Fruit fly (Drosophila melanogaster): ENCODE measurements around the gene CG8833.
A peak's percentile ranks its signal among the peaks of the same experiment; 100 is the strongest.

Gene CG8833

DNA sequence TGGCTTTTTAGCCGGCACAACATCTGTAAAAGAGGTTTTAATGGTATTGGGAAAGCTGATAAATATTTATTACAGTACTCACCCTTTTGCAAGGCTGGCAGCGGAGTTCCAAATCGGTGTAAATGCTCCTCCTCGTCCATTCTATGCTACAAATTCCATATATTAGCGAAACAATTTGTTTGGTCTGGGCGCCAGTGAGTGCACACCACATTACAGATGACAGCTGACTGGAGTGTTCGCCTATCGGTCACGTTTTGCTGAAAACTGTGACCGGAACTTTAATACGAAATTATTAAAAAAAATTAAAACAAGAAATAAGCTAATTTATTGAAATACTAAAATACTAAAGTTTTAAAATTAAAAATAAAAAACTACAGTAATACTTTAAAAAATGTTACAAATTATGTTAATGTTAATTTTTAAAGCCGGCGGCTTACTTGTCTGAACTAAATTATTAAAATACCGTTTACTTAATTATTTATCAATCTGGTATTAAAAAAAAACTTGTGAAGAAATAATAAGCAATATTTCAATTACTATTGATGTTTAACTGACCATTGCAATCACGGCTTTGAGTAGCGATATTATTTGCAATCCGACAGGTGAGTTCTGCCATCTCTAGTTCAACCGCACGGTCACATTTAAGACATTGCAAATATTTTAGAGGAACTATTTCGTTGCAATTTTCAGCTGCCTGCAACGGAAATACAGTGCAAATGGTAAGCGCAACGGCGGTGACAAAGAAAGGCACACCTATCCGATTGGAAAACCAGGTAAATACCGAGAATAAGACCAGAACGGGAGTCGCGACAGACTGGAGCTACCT is at the start of gene CG8833, which contains the start of gene DCTN1-p150 (continued):
- peak; percentile 57 for TF ChIP-seq CG13287 (GFP tag; IDR thresholded peaks at IDR 0.05; ENCODE audit: partially characterized antibody)
- no peak for TF ChIP-seq CG30431 (GFP tag; optimal IDR thresholded peaks at IDR 0.05)
- peak; percentile 25 for TF ChIP-seq kay (GFP tag; optimal IDR thresholded peaks at IDR 0.05)
- TF ChIP-seq crol (GFP tag; IDR thresholded peaks at IDR 0.05) = no peak
- no peak for TF ChIP-seq dan (GFP tag; IDR thresholded peaks at IDR 0.05)
- TF ChIP-seq maf-S (GFP tag; optimal IDR thresholded peaks at IDR 0.05) = no peak
- TF ChIP-seq br (optimal IDR thresholded peaks at IDR 0.05) = no peak
- TF ChIP-seq Neu2 (GFP tag; optimal IDR thresholded peaks at IDR 0.05; ENCODE audit: borderline replicate concordance) = no peak
- TF ChIP-seq bab2 (GFP tag; optimal IDR thresholded peaks at IDR 0.05) = peak; percentile 33
- no peak for TF ChIP-seq ATbp (GFP tag; optimal IDR thresholded peaks at IDR 0.05)
- TF ChIP-seq Oli (tag; optimal IDR thresholded peaks at IDR 0.05) = no peak
- TF ChIP-seq CG32772 (GFP tag; IDR thresholded peaks at IDR 0.05) = no peak
- TF ChIP-seq fd64A (GFP tag; optimal IDR thresholded peaks at IDR 0.05) = no peak
- TF ChIP-seq corto (GFP tag; optimal IDR thresholded peaks at IDR 0.05) = no peak
- TF ChIP-seq Lhr (GFP tag; optimal IDR thresholded peaks at IDR 0.05) = no peak
- TF ChIP-seq CG2678 (tag; optimal IDR thresholded peaks at IDR 0.05) = no peak
- TF ChIP-seq pfk (GFP tag; optimal IDR thresholded peaks at IDR 0.05) = no peak
- TF ChIP-seq Atf3 (GFP tag; optimal IDR thresholded peaks at IDR 0.05) = no peak
- TF ChIP-seq CG18476 (GFP tag; optimal IDR thresholded peaks at IDR 0.05) = no peak
- TF ChIP-seq CG9727 (GFP tag; optimal IDR thresholded peaks at IDR 0.05) = peak; percentile 47
- TF ChIP-seq CG8290 (GFP tag; optimal IDR thresholded peaks at IDR 0.05) = peak; percentile 33
- no peak for TF ChIP-seq CG8290 (tag; optimal IDR thresholded peaks at IDR 0.05)
- peak; percentile 23 for TF ChIP-seq Dek (tag; optimal IDR thresholded peaks at IDR 0.05)
- TF ChIP-seq pb (GFP tag; optimal IDR thresholded peaks at IDR 0.05) = no peak
- no peak for TF ChIP-seq Drgx (GFP tag; IDR thresholded peaks at IDR 0.05)
- TF ChIP-seq Lim3 (GFP tag; IDR thresholded peaks at IDR 0.05) = no peak
- no peak for TF ChIP-seq CG13894 (tag; optimal IDR thresholded peaks at IDR 0.05)
- no peak for TF ChIP-seq bowl (GFP tag; IDR thresholded peaks at IDR 0.05)
- no peak for TF ChIP-seq chm (GFP tag; IDR thresholded peaks at IDR 0.05)
- no peak for TF ChIP-seq BtbVII (GFP tag; optimal IDR thresholded peaks at IDR 0.05)
- peak in 1 of 2 experiments; percentile 30 for TF ChIP-seq insv (GFP tag; optimal IDR thresholded peaks at IDR 0.05)
- TF ChIP-seq fu2 (GFP tag; optimal IDR thresholded peaks at IDR 0.05) = peak; percentile 42
- no peak for TF ChIP-seq mld (GFP tag; IDR thresholded peaks at IDR 0.05; ENCODE audit: partially characterized antibody)
- TF ChIP-seq CG8281 (tag; optimal IDR thresholded peaks at IDR 0.05) = no peak
- TF ChIP-seq shn (GFP tag; optimal IDR thresholded peaks at IDR 0.05) = peak; percentile 30
- TF ChIP-seq CG10274 (GFP tag; optimal IDR thresholded peaks at IDR 0.05) = no peak
- peak; percentile 28 for TF ChIP-seq CG12942 (GFP tag; optimal IDR thresholded peaks at IDR 0.05)
- TF ChIP-seq Kr (GFP tag; optimal IDR thresholded peaks at IDR 0.05) = no peak
- peak; percentile 9 for TF ChIP-seq B-H2 (GFP tag; optimal IDR thresholded peaks at IDR 0.05)
- peak; percentile 44 for TF ChIP-seq CG1602 (GFP tag; optimal IDR thresholded peaks at IDR 0.05)
- no peak for TF ChIP-seq CG15073 (GFP tag; optimal IDR thresholded peaks at IDR 0.05)
- no peak for TF ChIP-seq CG17912 (GFP tag; optimal IDR thresholded peaks at IDR 0.05)
- no peak for TF ChIP-seq CG6854 (GFP tag; optimal IDR thresholded peaks at IDR 0.05)
- TF ChIP-seq CG2199 (GFP tag; IDR thresholded peaks at IDR 0.05) = no peak
- no peak for TF ChIP-seq CG43689 (GFP tag; IDR thresholded peaks at IDR 0.05)
- TF ChIP-seq Optix (GFP tag; IDR thresholded peaks at IDR 0.05) = no peak
- peak; percentile 37 for TF ChIP-seq pho (GFP tag; optimal IDR thresholded peaks at IDR 0.05)
- TF ChIP-seq ewg (GFP tag; optimal IDR thresholded peaks at IDR 0.05) = no peak
- TF ChIP-seq Xbp1 (GFP tag; optimal IDR thresholded peaks at IDR 0.05) = peak; percentile 73
- no peak for TF ChIP-seq H2.0 (GFP tag; IDR thresholded peaks at IDR 0.05)
- TF ChIP-seq CG17802 (tag; optimal IDR thresholded peaks at IDR 0.05) = no peak

Data from whole organism, embryonic.